Fruit fly (Drosophila melanogaster): ENCODE data around the gene CG14711.

CG14711 gene

DNA sequence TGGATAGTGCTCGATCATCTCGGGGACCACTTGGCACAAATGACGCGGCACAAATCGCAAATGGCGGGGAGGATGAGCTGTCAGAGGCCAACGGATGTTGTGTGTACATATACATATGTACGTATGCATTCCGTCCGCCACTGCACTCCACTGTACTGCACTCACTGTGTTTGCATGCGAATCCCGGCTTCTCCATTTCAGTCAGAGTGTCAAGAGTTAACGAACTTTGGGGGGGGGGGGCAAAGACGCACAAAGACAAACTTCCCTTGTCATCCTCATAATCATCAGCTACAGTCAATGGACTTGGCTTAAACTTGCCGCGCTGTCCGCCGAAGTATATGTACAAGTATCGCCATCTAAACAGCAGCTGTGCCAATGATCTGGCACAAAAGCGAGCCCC is 9.0 kb upstream of the CG14711 start:
- TF ChIP-seq h (optimal IDR thresholded peaks at IDR 0.05), result no peak
- no peak for TF ChIP-seq insv (optimal IDR thresholded peaks at IDR 0.05)
- TF ChIP-seq psq (optimal IDR thresholded peaks at IDR 0.05), result no peak
- no peak for TF ChIP-seq Sin3A (optimal IDR thresholded peaks at IDR 0.05)
- no peak for TF ChIP-seq ttk (optimal IDR thresholded peaks at IDR 0.05)
- no peak for TF ChIP-seq Myc (optimal IDR thresholded peaks at IDR 0.05)

DNA sequence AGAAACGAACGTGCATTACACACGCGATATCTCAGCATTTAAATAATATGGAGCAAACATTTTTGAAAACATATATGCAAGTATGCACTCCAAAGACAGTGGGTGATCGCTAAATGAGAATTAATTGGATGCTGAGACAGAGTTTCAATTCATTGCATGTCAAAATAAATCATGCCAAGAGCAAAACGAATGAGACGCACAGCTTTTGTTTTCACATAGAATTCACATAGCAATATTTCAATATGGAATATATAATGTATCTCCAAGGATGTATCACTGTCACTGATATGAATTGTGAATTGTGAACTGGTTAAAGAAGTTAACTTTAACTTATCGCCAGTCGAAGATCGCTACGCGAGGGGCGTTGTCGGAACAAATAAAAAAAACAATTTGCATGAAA is 8.6 kb upstream of the CG14711 start:
- TF ChIP-seq Sin3A (optimal IDR thresholded peaks at IDR 0.05) (no peak), Myc (optimal IDR thresholded peaks at IDR 0.05) (no peak), insv (optimal IDR thresholded peaks at IDR 0.05) (no peak), h (optimal IDR thresholded peaks at IDR 0.05) (no peak), psq (optimal IDR thresholded peaks at IDR 0.05) (no peak), ttk (optimal IDR thresholded peaks at IDR 0.05) (no peak)

DNA sequence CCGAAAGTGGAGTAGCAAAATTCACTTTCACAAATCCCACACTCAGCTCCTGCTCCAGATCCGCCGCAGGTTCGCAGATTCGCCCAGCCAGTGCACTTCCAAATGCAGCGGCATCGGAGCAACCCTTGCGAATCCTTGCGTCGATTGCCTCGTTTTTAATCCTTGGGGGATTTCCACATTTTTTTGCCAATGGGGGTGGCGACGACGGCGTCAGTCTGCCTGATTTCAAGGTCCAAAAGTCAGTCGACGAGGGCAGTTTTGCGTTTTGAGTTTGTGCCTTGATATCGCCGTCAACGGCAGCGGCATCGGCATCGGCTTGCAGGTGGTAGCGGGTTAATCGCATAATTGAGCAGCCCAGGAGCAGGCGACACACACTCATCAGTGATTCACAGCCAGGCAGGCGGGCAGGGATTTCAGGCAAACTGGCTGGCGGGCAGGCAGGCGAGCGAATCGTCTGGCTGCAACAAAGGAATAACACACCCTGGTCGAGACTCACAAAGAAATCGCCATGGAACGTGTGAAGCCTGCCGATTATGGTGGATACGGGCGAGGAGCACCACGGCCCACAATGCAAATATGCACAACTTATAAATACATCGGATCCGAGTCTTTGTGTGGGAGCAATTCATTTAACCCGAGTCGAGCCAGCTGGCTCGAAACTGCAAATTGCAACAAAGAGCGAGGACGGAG is 7.6 kb upstream of the CG14711 start:
- TF ChIP-seq psq (optimal IDR thresholded peaks at IDR 0.05), result no peak
- no peak for TF ChIP-seq insv (optimal IDR thresholded peaks at IDR 0.05)
- TF ChIP-seq Sin3A (optimal IDR thresholded peaks at IDR 0.05), result no peak
- no peak for TF ChIP-seq h (optimal IDR thresholded peaks at IDR 0.05)
- TF ChIP-seq Myc (optimal IDR thresholded peaks at IDR 0.05), result no peak

DNA sequence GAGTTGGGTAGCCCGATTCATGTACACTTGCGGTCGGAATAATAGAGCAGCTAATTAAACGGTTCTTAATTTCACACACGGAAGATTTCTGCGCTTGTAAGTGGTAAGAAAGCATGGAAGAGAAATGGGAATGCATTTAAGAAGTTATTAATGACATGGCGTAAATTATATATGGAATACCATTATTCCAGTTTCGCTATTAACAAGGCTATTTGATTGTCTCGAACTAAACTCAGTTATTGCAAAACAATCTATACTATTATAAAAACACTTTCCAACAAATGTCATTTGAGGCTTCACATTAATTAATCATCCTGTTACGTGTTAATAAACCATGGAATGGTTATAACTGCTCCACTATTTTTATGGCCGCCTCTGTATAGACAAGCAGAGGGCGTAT is 6.9 kb upstream of the CG14711 start:
- TF ChIP-seq Sin3A (optimal IDR thresholded peaks at IDR 0.05) (no peak), insv (optimal IDR thresholded peaks at IDR 0.05) (no peak), ttk (optimal IDR thresholded peaks at IDR 0.05) (no peak), h (optimal IDR thresholded peaks at IDR 0.05) (no peak)

DNA sequence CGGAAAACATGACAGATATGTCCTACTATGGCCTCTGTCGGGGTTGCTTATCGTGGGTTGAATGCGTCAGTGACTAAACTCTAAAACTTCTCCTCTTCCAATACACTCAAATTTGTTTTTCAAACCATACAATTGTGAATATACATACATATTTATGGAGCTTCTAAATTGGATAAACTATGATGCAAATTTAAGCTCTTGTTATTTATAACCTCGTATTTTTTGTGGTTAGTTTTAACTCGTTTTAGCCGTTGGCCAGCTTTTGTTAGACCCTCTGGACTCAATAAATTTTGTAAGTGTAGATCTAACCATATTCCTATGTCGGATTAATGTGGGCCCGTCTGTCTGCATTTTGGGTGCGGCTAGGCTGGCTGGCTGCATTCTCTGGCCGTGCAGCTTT is 5.8 kb upstream of the CG14711 start:
- TF ChIP-seq ttk (optimal IDR thresholded peaks at IDR 0.05) (no peak), Myc (optimal IDR thresholded peaks at IDR 0.05) (no peak), insv (optimal IDR thresholded peaks at IDR 0.05) (no peak), h (optimal IDR thresholded peaks at IDR 0.05) (no peak), Sin3A (optimal IDR thresholded peaks at IDR 0.05) (no peak), psq (optimal IDR thresholded peaks at IDR 0.05) (no peak)

DNA sequence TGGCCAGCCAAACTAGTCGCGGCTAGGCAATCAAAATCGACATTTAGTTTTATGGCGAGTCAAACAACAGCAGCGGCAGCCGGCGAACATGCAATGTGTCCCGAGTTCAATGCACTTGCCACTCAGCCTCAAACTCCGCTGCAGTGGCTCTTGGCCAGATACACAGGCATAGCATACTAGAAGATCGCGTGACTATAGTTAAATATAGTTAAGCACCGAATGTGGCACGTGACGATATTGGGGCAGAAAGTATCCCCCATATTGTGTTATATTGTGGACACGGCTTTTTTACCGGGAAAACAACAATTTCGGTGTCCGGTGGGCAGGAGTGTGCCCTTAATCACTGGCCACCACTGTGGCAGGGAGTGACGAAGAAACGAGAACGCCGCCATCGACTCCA is 5.3 kb upstream of the CG14711 start:
- TF ChIP-seq Myc (optimal IDR thresholded peaks at IDR 0.05) (no peak), insv (optimal IDR thresholded peaks at IDR 0.05) (no peak), Sin3A (optimal IDR thresholded peaks at IDR 0.05) (no peak), h (optimal IDR thresholded peaks at IDR 0.05) (no peak), psq (optimal IDR thresholded peaks at IDR 0.05) (no peak), ttk (optimal IDR thresholded peaks at IDR 0.05) (no peak)

DNA sequence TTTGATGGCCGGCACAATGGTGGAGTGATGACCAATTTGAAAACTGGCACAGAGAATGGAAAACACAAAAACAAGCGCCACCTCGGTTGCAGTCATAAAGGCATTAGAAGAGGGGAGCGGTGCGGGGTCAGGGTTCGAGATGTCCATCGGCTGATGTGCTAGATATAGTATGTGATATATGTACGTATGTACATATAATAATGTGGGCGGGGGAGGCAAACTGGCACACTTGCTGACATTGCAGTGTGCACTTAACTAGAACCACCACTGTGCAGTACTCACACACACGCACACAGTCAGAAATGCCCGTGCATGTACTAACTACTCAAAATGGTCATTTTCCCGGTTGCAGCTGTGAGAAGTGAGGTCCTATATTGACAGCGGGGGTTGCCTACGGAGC is 4.3 kb upstream of the CG14711 start:
- TF ChIP-seq h (optimal IDR thresholded peaks at IDR 0.05) (no peak), Myc (optimal IDR thresholded peaks at IDR 0.05) (no peak), Sin3A (optimal IDR thresholded peaks at IDR 0.05) (no peak), insv (optimal IDR thresholded peaks at IDR 0.05) (no peak), ttk (optimal IDR thresholded peaks at IDR 0.05) (no peak), psq (optimal IDR thresholded peaks at IDR 0.05) (no peak)

DNA sequence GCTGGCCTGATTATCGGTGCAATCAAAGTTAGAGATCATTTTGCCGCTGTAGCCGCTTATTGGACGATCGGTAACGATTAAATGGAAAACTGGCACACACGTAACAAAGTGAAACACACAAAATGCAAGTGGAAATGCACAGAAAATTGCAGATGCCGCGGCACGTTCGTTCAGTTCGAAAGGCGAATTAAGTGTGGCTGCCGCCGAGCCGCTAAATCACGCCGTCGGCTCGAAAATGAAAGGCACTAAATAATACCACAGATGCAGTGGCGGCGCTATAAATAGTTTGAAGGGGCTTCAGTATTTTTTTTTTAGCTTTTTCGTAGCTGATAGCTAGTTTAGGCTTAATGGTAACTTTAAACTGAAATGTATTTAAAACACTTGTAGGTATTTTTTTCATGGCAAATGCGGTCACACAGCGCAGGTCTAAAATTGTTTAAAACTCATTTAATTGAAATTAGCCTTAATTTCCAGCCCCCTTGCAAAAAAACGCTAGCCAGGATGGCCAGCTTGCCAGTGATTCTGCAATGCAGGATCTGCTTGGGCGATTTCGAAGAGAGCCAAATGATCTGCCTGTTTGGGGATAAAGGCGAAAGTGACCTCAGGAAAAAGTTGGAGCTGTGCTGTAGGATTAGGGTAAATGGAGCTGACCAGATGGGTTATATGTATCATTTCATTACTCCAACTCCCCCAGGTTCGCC is 3.3 kb upstream of the CG14711 start, which contains the start of the genes Jupiter and CG14710:
Gene Jupiter, minus strand, starts transcription at position 198 of the 701 bp plus-strand sequence.
Gene CG14710, plus strand, starts transcription at position 382 of the 701 bp plus-strand sequence.
- TF ChIP-seq insv (optimal IDR thresholded peaks at IDR 0.05) (no peak), ttk (optimal IDR thresholded peaks at IDR 0.05) (no peak), psq (optimal IDR thresholded peaks at IDR 0.05) (no peak), Sin3A (optimal IDR thresholded peaks at IDR 0.05) (no peak), h (optimal IDR thresholded peaks at IDR 0.05) (no peak), Myc (optimal IDR thresholded peaks at IDR 0.05) (no peak)

DNA sequence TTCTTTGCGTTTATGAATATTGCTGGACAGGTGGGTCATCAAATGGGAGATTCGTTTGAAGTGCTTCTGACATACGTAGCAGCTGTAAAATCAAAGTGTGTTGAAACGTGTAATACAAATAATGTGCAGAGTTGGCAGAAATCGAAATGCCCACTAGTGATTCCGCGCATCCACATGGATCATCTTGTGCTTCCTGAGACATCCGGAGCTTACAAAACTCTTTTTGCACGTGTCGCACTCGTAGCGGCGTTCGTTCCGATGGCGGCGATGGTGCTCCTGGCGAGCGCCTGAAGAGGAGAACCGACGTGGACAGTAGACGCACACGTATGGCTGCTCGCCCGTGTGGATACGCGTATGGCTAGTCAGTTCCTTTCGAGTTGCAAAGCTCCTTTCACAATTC is 2.4 kb downstream of the CG14711 start, which contains the start of gene Zaf1:
Gene Zaf1, minus strand, starts transcription at position 101 of the 400 bp plus-strand sequence.
- TF ChIP-seq Myc (optimal IDR thresholded peaks at IDR 0.05) (no peak), Sin3A (optimal IDR thresholded peaks at IDR 0.05) (no peak), ttk (optimal IDR thresholded peaks at IDR 0.05) (no peak)

DNA sequence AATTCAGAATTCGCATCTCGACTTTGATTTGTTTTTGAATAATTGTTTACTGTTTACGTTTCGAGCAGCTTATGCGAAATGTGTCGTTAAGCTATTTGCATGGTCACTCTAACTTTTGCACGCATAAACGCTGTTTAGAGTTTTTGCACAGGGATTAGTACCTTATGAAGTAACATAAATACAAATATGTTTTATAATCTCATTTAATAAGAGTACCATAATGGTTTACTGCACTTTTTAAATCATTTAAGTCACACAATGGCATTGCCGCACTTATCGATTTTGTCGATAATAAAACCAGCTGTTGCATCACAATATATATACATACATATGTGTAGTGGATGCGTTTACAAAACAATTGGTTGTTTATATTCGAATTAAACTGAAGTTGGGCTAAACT is 3.4 kb downstream of the CG14711 start, which contains the start of the genes CG6813 and CG18764:
Gene CG6813, minus strand, starts transcription at position 68 of the 400 bp plus-strand sequence.
Gene CG18764, plus strand, starts transcription at position 319 of the 400 bp plus-strand sequence.
- TF ChIP-seq h (optimal IDR thresholded peaks at IDR 0.05), result no peak
- TF ChIP-seq ttk (optimal IDR thresholded peaks at IDR 0.05), result no peak
- no peak for TF ChIP-seq Myc (optimal IDR thresholded peaks at IDR 0.05)
- no peak for TF ChIP-seq insv (optimal IDR thresholded peaks at IDR 0.05)
- TF ChIP-seq psq (optimal IDR thresholded peaks at IDR 0.05), result no peak
- no peak for TF ChIP-seq Sin3A (optimal IDR thresholded peaks at IDR 0.05)

DNA sequence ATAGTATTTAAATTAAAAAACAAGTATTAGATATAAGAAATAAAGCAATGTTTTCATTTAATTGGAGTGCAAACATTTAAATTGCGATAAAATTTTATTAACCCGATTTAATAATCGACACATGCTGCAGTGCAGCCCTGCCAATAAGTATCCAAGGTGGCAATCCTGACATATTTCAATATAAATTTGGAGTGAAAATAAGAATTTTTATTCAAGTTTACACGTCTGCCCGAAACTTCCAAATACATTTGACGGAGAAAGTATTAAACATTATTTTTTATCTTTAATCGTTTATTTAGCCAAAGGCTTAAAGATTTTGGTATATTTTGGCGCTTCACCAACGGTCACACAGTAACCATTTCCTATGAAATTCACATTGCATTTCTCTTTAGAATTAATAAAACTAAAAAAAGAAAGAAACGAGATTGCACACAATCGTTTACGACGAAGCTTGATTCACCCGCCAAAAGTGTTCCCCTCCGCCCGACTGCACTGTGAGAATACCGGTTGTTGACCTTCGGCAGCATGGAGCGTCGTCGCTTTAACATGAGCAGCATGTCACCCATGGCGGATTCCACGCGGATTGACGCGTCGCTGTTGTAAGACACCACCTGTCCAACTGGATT is 5.4 kb downstream of the CG14711 start, which contains the start of gene CG14712:
Gene CG14712, plus strand, starts transcription at position 344 of the 626 bp plus-strand sequence.
- TF ChIP-seq psq (optimal IDR thresholded peaks at IDR 0.05) (no peak), insv (optimal IDR thresholded peaks at IDR 0.05) (no peak)

DNA sequence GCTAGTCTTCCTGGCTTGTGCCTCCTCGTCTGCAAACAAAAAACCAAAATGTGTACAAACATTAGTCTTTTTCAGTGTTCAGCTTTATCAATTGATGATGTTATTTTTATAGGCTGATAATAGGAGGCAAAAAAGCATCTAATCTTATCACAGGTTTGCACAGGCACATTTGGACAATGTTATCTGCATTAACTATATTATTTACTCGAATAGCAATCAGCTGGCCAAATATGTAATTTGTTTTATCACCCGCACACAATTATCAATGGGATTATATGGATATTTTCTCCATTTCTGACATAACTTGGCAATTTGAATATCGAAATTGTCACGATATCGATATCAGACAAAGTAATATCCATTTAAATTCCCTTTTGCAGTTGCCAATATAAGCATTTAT is 14.4 kb downstream of the CG14711 start:
- no peak for TF ChIP-seq ttk (optimal IDR thresholded peaks at IDR 0.05)
- no peak for TF ChIP-seq Sin3A (optimal IDR thresholded peaks at IDR 0.05)
- TF ChIP-seq Myc (optimal IDR thresholded peaks at IDR 0.05), result no peak
- no peak for TF ChIP-seq psq (optimal IDR thresholded peaks at IDR 0.05)
